Worm (Caenorhabditis elegans): ENCODE results near the gene Y116F11B.14.
"Not testable (repeated sequence)": the region's sequence is repeated elsewhere in the genome, so short reads cannot be mapped to it uniquely, and the experiment has no call there.

- TF ChIP-seq php-3 (GFP tag; IDR thresholded peaks at IDR 0.05); dpl-1 (GFP tag; optimal IDR thresholded peaks at IDR 0.05): not testable (repeated sequence)
These were observed 10.2 kb downstream of the Y116F11B.14 start for ce11 chrV:19909435-19909834.

Measured in whole organism, L4 larva.